Worm (Caenorhabditis elegans) whole organism, L3 larva: ENCODE measurements around the gene fipr-6.

Source experiments
- aly-2 ChIP-seq: fragments of 150-350 bp; optimal IDR thresholded peaks from 2 replicates; lab custom pipeline; 2014; ENCODE audit warnings: missing biosample characterization, missing genetic modification characterization
- ceh-82 ChIP-seq: fragments of 150-350 bp; optimal IDR thresholded peaks from 2 replicates; lab custom pipeline; 2014; ENCODE audit warnings: missing biosample characterization, missing genetic modification characterization
- egl-27 ChIP-seq: sonication (generic microtip); optimal IDR thresholded peaks from 4 replicates; lab custom pipeline; 2017; ENCODE audit warnings: missing biosample characterization, missing genetic modification reagents, missing genetic modification characterization
- elt-3 ChIP-seq, 3 experiments: fragments of 150-350 bp in 1 of 3; sonication (generic microtip) in 2 of 3; optimal IDR thresholded peaks; 2 replicates in 2 of 3; 4 replicates in 1 of 3; lab custom pipeline; 2014 to 2017; ENCODE audit warnings: missing biosample characterization in 3 of 3, missing genetic modification characterization in 3 of 3
- eor-1 ChIP-seq, 2 experiments: fragments of 150-350 bp; optimal IDR thresholded peaks; 2 replicates each; lab custom pipeline; 2014 to 2018; ENCODE audit warnings: missing biosample characterization in 2 of 2, missing genetic modification characterization in 2 of 2
- fkh-2 ChIP-seq: fragments of 150-350 bp; optimal IDR thresholded peaks from 2 replicates; lab custom pipeline; 2014; ENCODE audit warnings: missing biosample characterization, missing genetic modification reagents, missing genetic modification characterization
- nhr-76 ChIP-seq: fragments of 150-350 bp; sonication (generic microtip); optimal IDR thresholded peaks from 5 replicates; lab custom pipeline; 2014; ENCODE audit warnings: missing biosample characterization, missing genetic modification characterization
- skn-1 ChIP-seq: fragments of 150-350 bp; optimal IDR thresholded peaks from 2 replicates; lab custom pipeline; 2014; ENCODE audit warnings: missing biosample characterization, missing genetic modification characterization
- snpc-4 ChIP-seq: fragments of 150-350 bp; optimal IDR thresholded peaks from 2 replicates; lab custom pipeline; 2014; ENCODE audit warnings: missing biosample characterization, missing genetic modification characterization
- unc-39 ChIP-seq: sonication (generic microtip); optimal IDR thresholded peaks from 4 replicates; lab custom pipeline; 2017; ENCODE audit warnings: missing biosample characterization, missing genetic modification characterization
- unc-62 ChIP-seq: fragments of 150-350 bp; sonication (generic microtip); optimal IDR thresholded peaks from 4 replicates; lab custom pipeline; 2014; ENCODE audit warnings: missing biosample characterization, missing genetic modification reagents, missing genetic modification characterization

ce11 chrV:10216724-10217123 lies 14.3 kb upstream of the fipr-6 start, which contains the start of gene ZK856.14:
- TF ChIP-seq nhr-76 (tag; lab: Kevin White, UChicago), result no peak
- TF ChIP-seq skn-1 (tag; lab: Kevin White, UChicago), result no peak
- TF ChIP-seq unc-62 (GFP tag; lab: Kevin White, UChicago), result no peak
- no peak for TF ChIP-seq eor-1 (tag; optimal IDR thresholded peaks at IDR 0.05; lab: Kevin White, UChicago)
- TF ChIP-seq ceh-82 (tag; lab: Kevin White, UChicago), result no peak
- TF ChIP-seq unc-39 (tag; lab: Kevin White, UChicago), result no peak
- no peak for TF ChIP-seq aly-2 (tag; lab: Kevin White, UChicago)
- no peak for TF ChIP-seq egl-27 (tag; lab: Kevin White, UChicago)
- TF ChIP-seq fkh-2, result no peak
- no peak for TF ChIP-seq snpc-4 (tag; lab: Kevin White, UChicago)
- TF ChIP-seq elt-3 (tag; optimal IDR thresholded peaks at IDR 0.05; lab: Kevin White, UChicago), result no peak
